Worm (Caenorhabditis elegans): ENCODE measurements around the gene C09E10.3.

C09E10.3 gene

ce11 chrX:1018586-1018985 lies 27.4 kb upstream of the C09E10.3 start (continued):
- TF ChIP-seq ets-4 (tag; optimal IDR thresholded peaks at IDR 0.05) (no peak), tbx-2 (tag; optimal IDR thresholded peaks at IDR 0.05) (peak; percentile 40), ceh-22 (tag; optimal IDR thresholded peaks at IDR 0.05) (no peak), nhr-11 (tag; optimal IDR thresholded peaks at IDR 0.05) (no peak), sox-4 (tag; optimal IDR thresholded peaks at IDR 0.05) (no peak), fax-1 (tag; optimal IDR thresholded peaks at IDR 0.05) (no peak), ceh-6 (GFP tag; optimal IDR thresholded peaks at IDR 0.05) (no peak), mec-3 (tag; optimal IDR thresholded peaks at IDR 0.05; ENCODE audit: borderline replicate concordance) (no peak), lin-11 (tag; optimal IDR thresholded peaks at IDR 0.05) (no peak), syd-9 (tag; optimal IDR thresholded peaks at IDR 0.05) (no peak), ceh-18 (tag; optimal IDR thresholded peaks at IDR 0.05) (peak; percentile 17), hlh-30 (tag; optimal IDR thresholded peaks at IDR 0.05; ENCODE audit: insufficient read depth) (no peak), elt-4 (tag; optimal IDR thresholded peaks at IDR 0.05) (no peak), hlh-15 (tag; optimal IDR thresholded peaks at IDR 0.05) (no peak), tbx-7 (tag; optimal IDR thresholded peaks at IDR 0.05) (no peak)

DNA sequence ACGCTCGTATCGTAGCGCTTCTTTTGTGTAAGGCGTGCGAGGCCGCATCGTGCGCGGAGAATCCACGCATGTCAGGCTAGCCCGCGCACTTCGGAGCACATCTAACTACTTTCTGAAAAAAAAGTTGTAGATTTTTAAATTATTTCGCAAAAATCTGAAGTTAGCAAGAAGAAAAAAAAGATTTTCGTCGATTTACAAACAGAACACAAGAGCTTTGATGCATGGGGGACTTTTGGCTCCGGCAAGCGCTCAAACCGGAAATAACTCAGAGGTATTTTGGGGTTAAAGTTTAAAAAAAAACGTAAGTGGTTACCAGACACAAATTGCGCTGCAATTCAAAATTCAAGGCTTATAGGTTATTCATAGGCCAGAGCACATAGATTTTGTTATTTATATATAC lies 26.3 kb upstream of the C09E10.3 start, which contains the start of the genes F55A4.13 and nlf-1:
Gene F55A4.13, minus strand, starts transcription at position 101 of the 400 bp plus-strand sequence.
Gene nlf-1, minus strand, starts transcription at position 112 of the 400 bp plus-strand sequence.
- TF ChIP-seq nfya-1 (tag; optimal IDR thresholded peaks at IDR 0.05), result no peak
- no peak for TF ChIP-seq ceh-22 (tag; optimal IDR thresholded peaks at IDR 0.05)
- no peak for TF ChIP-seq ceh-2 (tag; optimal IDR thresholded peaks at IDR 0.05)
- TF ChIP-seq K02D7.2 (tag; optimal IDR thresholded peaks at IDR 0.05), result no peak
- TF ChIP-seq pha-2 (tag; optimal IDR thresholded peaks at IDR 0.05), result no peak
- no peak for TF ChIP-seq fkh-6 (tag; optimal IDR thresholded peaks at IDR 0.05)
- no peak for TF ChIP-seq zip-5 (tag; optimal IDR thresholded peaks at IDR 0.05)
- TF ChIP-seq ceh-45 (GFP tag; IDR thresholded peaks at IDR 0.05), result no peak
- TF ChIP-seq rnt-1 (tag; optimal IDR thresholded peaks at IDR 0.05), result no peak
- TF ChIP-seq madf-2 (tag; optimal IDR thresholded peaks at IDR 0.05), result no peak
- TF ChIP-seq C08G9.2 (tag; optimal IDR thresholded peaks at IDR 0.05), result no peak
- no peak for TF ChIP-seq syd-9 (tag; optimal IDR thresholded peaks at IDR 0.05)
- TF ChIP-seq hlh-30 (tag; optimal IDR thresholded peaks at IDR 0.05; ENCODE audit: insufficient read depth), result no peak
- TF ChIP-seq sox-2 (GFP tag; IDR thresholded peaks at IDR 0.05), result no peak
- TF ChIP-seq pros-1 (tag; optimal IDR thresholded peaks at IDR 0.05), result no peak
- TF ChIP-seq npax-4 (tag; optimal IDR thresholded peaks at IDR 0.05), result no peak
- no peak for TF ChIP-seq lim-6 (tag; optimal IDR thresholded peaks at IDR 0.05)
- no peak for TF ChIP-seq ama-1 (optimal IDR thresholded peaks at IDR 0.05)
- no peak for TF ChIP-seq F13H6.1 (tag; optimal IDR thresholded peaks at IDR 0.05)
- no peak for TF ChIP-seq ceh-18 (tag; optimal IDR thresholded peaks at IDR 0.05)

DNA sequence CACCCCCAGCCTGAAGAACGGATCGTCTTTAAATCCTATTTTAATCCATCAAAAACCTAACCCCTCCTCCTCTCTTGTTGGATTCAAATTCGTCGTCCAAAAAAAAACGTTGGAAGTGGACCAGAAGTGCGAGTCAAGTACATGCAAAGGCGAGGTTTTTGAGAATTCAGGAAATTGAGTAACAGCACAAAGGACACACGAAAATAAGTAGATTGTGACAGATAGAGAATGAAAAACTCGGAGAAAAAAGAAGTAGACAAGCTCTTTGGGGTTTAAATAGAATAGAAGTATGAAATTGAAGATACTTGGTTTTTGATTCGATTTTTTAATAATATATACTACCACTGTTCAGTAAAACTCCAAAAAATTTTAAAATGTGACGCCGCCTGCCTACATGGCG lies 23.5 kb upstream of the C09E10.3 start:
- TF ChIP-seq ceh-19 (GFP tag; optimal IDR thresholded peaks at IDR 0.05) (no peak), hlh-13 (GFP tag; optimal IDR thresholded peaks at IDR 0.05) (no peak), pax-1 (tag; optimal IDR thresholded peaks at IDR 0.05) (no peak), gmeb-2 (tag; optimal IDR thresholded peaks at IDR 0.05) (no peak), ceh-34 (tag; optimal IDR thresholded peaks at IDR 0.05) (no peak), unc-42 (tag; optimal IDR thresholded peaks at IDR 0.05) (peak; percentile 70)

- TF ChIP-seq ahr-1 (tag; optimal IDR thresholded peaks at IDR 0.05), result no peak
- TF ChIP-seq tbx-2 (tag; optimal IDR thresholded peaks at IDR 0.05), result no peak
- no peak for TF ChIP-seq hlh-6 (tag; optimal IDR thresholded peaks at IDR 0.05)
- no peak for TF ChIP-seq lim-6 (tag; optimal IDR thresholded peaks at IDR 0.05)
- TF ChIP-seq mec-3 (tag; optimal IDR thresholded peaks at IDR 0.05; ENCODE audit: borderline replicate concordance), result no peak
- TF ChIP-seq ceh-24 (tag; optimal IDR thresholded peaks at IDR 0.05), result no peak
- no peak for TF ChIP-seq K02D7.2 (tag; optimal IDR thresholded peaks at IDR 0.05)
- TF ChIP-seq ceh-19 (GFP tag; optimal IDR thresholded peaks at IDR 0.05), result no peak
- TF ChIP-seq hlh-13 (GFP tag; optimal IDR thresholded peaks at IDR 0.05), result no peak
- TF ChIP-seq lin-11 (tag; optimal IDR thresholded peaks at IDR 0.05), result no peak
- TF ChIP-seq ceh-22 (tag; optimal IDR thresholded peaks at IDR 0.05), result no peak
- no peak for TF ChIP-seq fkh-6 (tag; optimal IDR thresholded peaks at IDR 0.05)
- no peak for TF ChIP-seq zip-5 (tag; optimal IDR thresholded peaks at IDR 0.05)
- no peak for TF ChIP-seq sox-2 (GFP tag; IDR thresholded peaks at IDR 0.05)
- TF ChIP-seq syd-9 (tag; optimal IDR thresholded peaks at IDR 0.05), result no peak
- no peak for TF ChIP-seq pax-1 (tag; optimal IDR thresholded peaks at IDR 0.05)
- no peak for TF ChIP-seq ceh-18 (tag; optimal IDR thresholded peaks at IDR 0.05)
- no peak for TF ChIP-seq tbx-7 (tag; optimal IDR thresholded peaks at IDR 0.05)
- TF ChIP-seq ceh-9 (tag; optimal IDR thresholded peaks at IDR 0.05), result no peak
Observed at ce11 chrX:1012385-1012866, 21.3 kb upstream of the C09E10.3 start.

All from whole organism, late embryonic.